Worm (Caenorhabditis elegans) whole organism, L4 larva: ENCODE results near the gene abcf-1.

Experiments used
- F26F4.8 ChIP-seq: fragments of 200-800 bp; sonication (Bioruptor generic); conservative IDR thresholded peaks from 2 replicates; pipeline ENCODE4 v1.3.6; 2022; ENCODE audit warnings: missing genetic modification characterization, missing compliant biosample characterization
- Y105C5A.15 ChIP-seq: fragments of 200-800 bp; sonication (Bioruptor generic); IDR thresholded peaks from 2 replicates; pipeline ENCODE4 v1.3.6; 2022; ENCODE audit warnings: missing genetic modification characterization, missing compliant biosample characterization
- Y5F2A.4 ChIP-seq: fragments of 200-800 bp; sonication (Bioruptor generic); optimal IDR thresholded peaks from 2 replicates; lab custom pipeline; 2018; ENCODE audit warnings: mild to moderate bottlenecking, missing genetic modification characterization, missing compliant biosample characterization
- ZK546.5 ChIP-seq, 2 experiments: sonication (generic microtip); optimal IDR thresholded peaks; 2 replicates each; lab custom pipeline; 2017; ENCODE audit warnings: missing biosample characterization in 2 of 2, missing genetic modification characterization in 2 of 2
- aha-1 ChIP-seq: fragments of 150-350 bp; peaks from one replicate; lab custom pipeline; 2014; ENCODE audit warnings: missing biosample characterization, missing genetic modification characterization
- ama-1 ChIP-seq: fragments of 150-350 bp; optimal IDR thresholded peaks from 2 replicates; lab custom pipeline; 2014; ENCODE audit warnings: inconsistent platforms, mixed read lengths
- attf-4 ChIP-seq: sonication (generic microtip); optimal IDR thresholded peaks from 3 replicates; lab custom pipeline; 2017; ENCODE audit warnings: missing biosample characterization, missing genetic modification characterization
- ceh-20 ChIP-seq: fragments of 200-800 bp; sonication (Bioruptor generic); IDR thresholded peaks from 2 replicates; pipeline ENCODE4 v1.3.6; 2022; ENCODE audit warnings: missing genetic modification reagents, missing genetic modification characterization, missing compliant biosample characterization
- cey-2 ChIP-seq: sonication (generic microtip); optimal IDR thresholded peaks from 3 replicates; lab custom pipeline; 2017; ENCODE audit warnings: missing genetic modification characterization, mild to moderate bottlenecking, missing compliant biosample characterization, antibody characterized with exemption, borderline replicate concordance; ENCODE audit not compliant: insufficient read depth
- daf-16 ChIP-seq, 3 experiments: sonication (generic microtip); optimal IDR thresholded peaks; 2 replicates each; lab custom pipeline; 2016 to 2017; ENCODE audit warnings: missing genetic modification characterization in 3 of 3, missing genetic modification reagents in 3 of 3, mild to moderate bottlenecking in 2 of 3, missing compliant biosample characterization in 2 of 3, missing biosample characterization in 1 of 3, moderate library complexity in 1 of 3
- daf-19 ChIP-seq: fragments of 200-800 bp; sonication (Bioruptor generic); conservative IDR thresholded peaks from 2 replicates; pipeline ENCODE4 v1.3.6; 2022; ENCODE audit warnings: missing genetic modification characterization, missing compliant biosample characterization
- dmd-6 ChIP-seq: fragments of 200-800 bp; sonication (Bioruptor generic); IDR thresholded peaks from 2 replicates; pipeline ENCODE4 v1.3.6; 2022; ENCODE audit warnings: missing genetic modification reagents, missing genetic modification characterization, missing compliant biosample characterization
- dpl-1 ChIP-seq: fragments of 150-350 bp; optimal IDR thresholded peaks from 2 replicates; lab custom pipeline; 2014; ENCODE audit warnings: missing biosample characterization, missing genetic modification reagents, missing genetic modification characterization
- duxl-1 ChIP-seq: sonication (generic microtip); optimal IDR thresholded peaks from 2 replicates; lab custom pipeline; 2016; ENCODE audit warnings: mild to moderate bottlenecking, missing genetic modification characterization, moderate library complexity, missing compliant biosample characterization; ENCODE audit not compliant: poor library complexity
- dve-1 ChIP-seq: sonication (generic microtip); optimal IDR thresholded peaks from 2 replicates; lab custom pipeline; 2017; ENCODE audit warnings: antibody characterized with exemption, mild to moderate bottlenecking, missing genetic modification characterization, missing compliant biosample characterization; ENCODE audit not compliant: insufficient read depth
- egl-27 ChIP-seq: sonication (generic microtip); optimal IDR thresholded peaks from 3 replicates; lab custom pipeline; 2017; ENCODE audit warnings: missing biosample characterization, missing genetic modification reagents, missing genetic modification characterization
- fkh-10 ChIP-seq: fragments of 150-350 bp; optimal IDR thresholded peaks from 2 replicates; lab custom pipeline; 2014; ENCODE audit warnings: missing biosample characterization, missing genetic modification reagents, missing genetic modification characterization
- fos-1 ChIP-seq: fragments of 150-350 bp; optimal IDR thresholded peaks from 2 replicates; lab custom pipeline; 2014; ENCODE audit warnings: missing biosample characterization, missing genetic modification characterization
- hlh-11 ChIP-seq: fragments of 200-800 bp; sonication (Bioruptor generic); optimal IDR thresholded peaks from 2 replicates; lab custom pipeline; 2018; ENCODE audit warnings: mild to moderate bottlenecking, missing genetic modification characterization, missing compliant biosample characterization
- hlh-30 ChIP-seq: sonication (generic microtip); optimal IDR thresholded peaks from 2 replicates; lab custom pipeline; 2017; ENCODE audit warnings: antibody characterized with exemption, mild to moderate bottlenecking, missing genetic modification characterization, missing compliant biosample characterization; ENCODE audit not compliant: insufficient read depth
- jun-1 ChIP-seq: fragments of 150-350 bp; optimal IDR thresholded peaks from 2 replicates; lab custom pipeline; 2014; ENCODE audit warnings: missing biosample characterization, missing genetic modification reagents, missing genetic modification characterization
- lin-13 ChIP-seq: fragments of 150-350 bp; optimal IDR thresholded peaks from 2 replicates; lab custom pipeline; 2014; ENCODE audit warnings: missing biosample characterization, missing genetic modification reagents, missing genetic modification characterization
- lir-3 ChIP-seq: sonication (generic microtip); optimal IDR thresholded peaks from 2 replicates; lab custom pipeline; 2016; ENCODE audit warnings: mild to moderate bottlenecking, missing genetic modification characterization, missing compliant biosample characterization
- lsy-2 ChIP-seq, 2 experiments: fragments of 150-350 bp in 1 of 2; sonication (generic microtip) in 1 of 2; optimal IDR thresholded peaks; 2 replicates each; lab custom pipeline; 2014 to 2017; ENCODE audit warnings: missing biosample characterization in 2 of 2, missing genetic modification characterization in 2 of 2
- madf-5 ChIP-seq, 2 experiments: fragments of 200-800 bp; sonication (Bioruptor generic); IDR thresholded peaks; 2 replicates each; pipeline ENCODE4 v1.3.6; 2022; ENCODE audit warnings: missing compliant biosample characterization in 2 of 2, missing genetic modification characterization in 2 of 2
- mdt-29 ChIP-seq: fragments of 200-800 bp; sonication (Bioruptor generic); IDR thresholded peaks from 2 replicates; pipeline ENCODE4 v1.3.6; 2022; ENCODE audit warnings: missing genetic modification reagents, missing genetic modification characterization, missing compliant biosample characterization
- mep-1 ChIP-seq: fragments of 150-350 bp; sonication (generic microtip); optimal IDR thresholded peaks from 3 replicates; lab custom pipeline; 2014; ENCODE audit warnings: missing biosample characterization, missing genetic modification characterization
- mes-2 ChIP-seq: sonication (generic microtip); optimal IDR thresholded peaks from 2 replicates; lab custom pipeline; 2016; ENCODE audit warnings: missing genotype, mild to moderate bottlenecking, missing genetic modification characterization, missing compliant biosample characterization; ENCODE audit not compliant: poor library complexity, severe bottlenecking
- nhr-11 ChIP-seq: fragments of 150-350 bp; optimal IDR thresholded peaks from 2 replicates; lab custom pipeline; 2014; ENCODE audit warnings: missing biosample characterization, missing genetic modification characterization
- nhr-111 ChIP-seq: fragments of 200-800 bp; sonication (Bioruptor generic); optimal IDR thresholded peaks from 2 replicates; lab custom pipeline; 2018; ENCODE audit warnings: mild to moderate bottlenecking, missing genetic modification characterization, missing compliant biosample characterization
- nhr-237 ChIP-seq: sonication (generic microtip); optimal IDR thresholded peaks from 2 replicates; lab custom pipeline; 2017; ENCODE audit warnings: missing biosample characterization, missing genetic modification characterization
- nhr-28 ChIP-seq: fragments of 150-350 bp; optimal IDR thresholded peaks from 2 replicates; lab custom pipeline; 2014; ENCODE audit warnings: missing biosample characterization, missing genetic modification characterization
- nhr-48 ChIP-seq: sonication (generic microtip); optimal IDR thresholded peaks from 2 replicates; lab custom pipeline; 2016; ENCODE audit warnings: mild to moderate bottlenecking, missing genetic modification characterization, missing compliant biosample characterization
- nhr-6 ChIP-seq: fragments of 150-350 bp; optimal IDR thresholded peaks from 2 replicates; lab custom pipeline; 2014; ENCODE audit warnings: missing biosample characterization, missing genetic modification characterization
- php-3 ChIP-seq: fragments of 200-800 bp; sonication (Bioruptor generic); IDR thresholded peaks from 2 replicates; pipeline ENCODE4 v1.3.6; 2022; ENCODE audit warnings: missing genetic modification reagents, missing genetic modification characterization, missing compliant biosample characterization
- pqm-1 ChIP-seq: sonication (generic microtip); optimal IDR thresholded peaks from 2 replicates; lab custom pipeline; 2017; ENCODE audit warnings: missing biosample characterization, missing genetic modification characterization
- sdz-12 ChIP-seq: fragments of 200-800 bp; sonication (Bioruptor generic); optimal IDR thresholded peaks from 2 replicates; lab custom pipeline; 2018; ENCODE audit warnings: mild to moderate bottlenecking, missing genetic modification characterization, missing compliant biosample characterization
- set-16 ChIP-seq: fragments of 200-800 bp; sonication (Bioruptor generic); IDR thresholded peaks from 2 replicates; pipeline ENCODE4 v1.3.6; 2022; ENCODE audit warnings: missing genetic modification reagents, missing genetic modification characterization, missing compliant biosample characterization
- skn-1 ChIP-seq: fragments of 150-350 bp; optimal IDR thresholded peaks from 2 replicates; lab custom pipeline; 2014; ENCODE audit warnings: missing biosample characterization, missing genetic modification characterization
- spr-1 ChIP-seq: sonication (generic microtip); optimal IDR thresholded peaks from 2 replicates; lab custom pipeline; 2016; ENCODE audit warnings: mild to moderate bottlenecking, missing genetic modification characterization, missing compliant biosample characterization
- tag-97 ChIP-seq: fragments of 200-800 bp; sonication (Bioruptor generic); IDR thresholded peaks from 2 replicates; pipeline ENCODE4 v1.3.6; 2022; ENCODE audit warnings: missing genetic modification characterization, missing compliant biosample characterization
- unc-39 ChIP-seq: sonication (generic microtip); optimal IDR thresholded peaks from 2 replicates; lab custom pipeline; 2017; ENCODE audit warnings: missing biosample characterization, missing genetic modification characterization
- vab-7 ChIP-seq: fragments of 200-800 bp; sonication (Bioruptor generic); IDR thresholded peaks from 2 replicates; pipeline ENCODE4 v1.3.6; 2022; ENCODE audit warnings: missing genetic modification reagents, missing genetic modification characterization, missing compliant biosample characterization
- zag-1 ChIP-seq: fragments of 150-350 bp; optimal IDR thresholded peaks from 2 replicates; lab custom pipeline; 2014; ENCODE audit warnings: missing biosample characterization, missing genetic modification characterization
- zfp-2 ChIP-seq: sonication (generic microtip); optimal IDR thresholded peaks from 2 replicates; lab custom pipeline; 2016; ENCODE audit warnings: mild to moderate bottlenecking, missing genetic modification characterization, missing compliant biosample characterization
- zip-2 ChIP-seq: fragments of 150-350 bp; optimal IDR thresholded peaks from 2 replicates; lab custom pipeline; 2014; ENCODE audit warnings: missing biosample characterization, missing genetic modification characterization
- ztf-7 ChIP-seq: fragments of 150-350 bp; optimal IDR thresholded peaks from 2 replicates; lab custom pipeline; 2014; ENCODE audit warnings: missing biosample characterization, missing genetic modification characterization

The abcf-1 gene

DNA sequence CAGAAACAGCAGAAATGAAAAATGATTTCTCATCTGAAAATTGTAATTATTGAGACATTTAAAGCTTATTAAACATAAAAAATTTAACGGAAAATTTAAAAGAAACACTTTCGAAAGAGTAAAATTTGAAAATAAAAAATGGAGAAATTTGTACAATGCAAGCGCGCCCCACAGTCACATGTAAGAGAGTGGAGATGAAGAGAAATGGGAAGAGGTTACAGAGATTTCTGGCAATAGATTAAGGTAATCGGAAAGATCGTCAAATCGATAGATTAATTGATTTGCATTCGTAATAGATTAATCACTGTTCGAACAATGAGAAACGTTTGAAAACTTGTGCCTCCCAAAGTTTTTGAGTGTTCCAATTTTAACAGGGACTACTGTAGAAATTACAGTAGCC lies 15.7 kb downstream of the abcf-1 start, which contains the start of gene C15C8.4:
TSS of gene C15C8.4 (minus strand) at position 33 of the 400 bp plus-strand sequence.
- TF ChIP-seq dpl-1 (GFP tag; lab: Kevin White, UChicago) (peak; percentile 17), nhr-111 (GFP tag; lab: Kevin White, UChicago) (no peak), nhr-11 (no peak), nhr-6 (tag; lab: Kevin White, UChicago) (peak; percentile 54), Y5F2A.4 (no peak)
- TF ChIP-seq, all 104 proteins: peak for 2

DNA sequence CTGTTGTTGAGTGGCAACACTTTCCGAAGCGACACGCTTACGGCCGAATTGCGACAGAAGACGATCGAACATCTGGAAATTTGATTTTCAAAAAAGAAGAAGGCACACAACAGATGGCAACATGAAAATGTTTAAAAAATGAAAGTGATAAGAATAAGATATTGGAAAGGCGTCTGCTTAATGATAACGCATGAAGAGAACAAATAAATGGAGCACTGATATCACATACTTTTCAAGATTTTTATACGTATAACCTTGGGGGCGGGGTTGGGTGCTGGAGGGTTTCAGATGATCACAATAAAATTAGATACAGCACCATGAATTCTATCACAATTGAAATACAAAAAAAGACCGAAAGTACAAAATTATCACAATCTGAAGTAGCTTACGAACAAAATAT lies 18.2 kb downstream of the abcf-1 start, which contains the start of gene C15C8.7:
TSS of gene C15C8.7 (minus strand) at position 72 of the 400 bp plus-strand sequence.
- TF ChIP-seq daf-16 (GFP tag; optimal IDR thresholded peaks at IDR 0.05; lab: Kevin White, UChicago) (no peak), daf-16 (tag; optimal IDR thresholded peaks at IDR 0.05; lab: Kevin White, UChicago) (peak; percentile 51), zfp-2 (tag; lab: Kevin White, UChicago) (no peak), php-3 (GFP tag; lab: Robert Waterston, UW) (0 out of 2 replicates have a peak, but pooled peaks have one; percentile 28), nhr-237 (tag; lab: Kevin White, UChicago) (no peak), dve-1 (tag; lab: Kevin White, UChicago) (peak; percentile 58), hlh-11 (tag; lab: Kevin White, UChicago) (peak; percentile 50), dmd-6 (GFP tag; lab: Robert Waterston, UW) (peak; percentile 46; the same call in 1 of the 2 replicates), daf-19 (GFP tag; lab: Robert Waterston, UW) (no peak), mdt-29 (no peak), skn-1 (no peak), madf-5 (GFP tag; IDR thresholded peaks at IDR 0.05; lab: Robert Waterston, UW) (no peak), egl-27 (tag; lab: Kevin White, UChicago) (no peak), lsy-2 (tag; optimal IDR thresholded peaks at IDR 0.05; lab: Kevin White, UChicago) (no peak), pqm-1 (tag; lab: Kevin White, UChicago) (peak; percentile 84), ztf-7 (tag; lab: Kevin White, UChicago) (no peak), cey-2 (no peak), sdz-12 (GFP tag; lab: Kevin White, UChicago) (no peak), nhr-28 (tag; lab: Kevin White, UChicago) (peak; percentile 37), mep-1 (tag; lab: Kevin White, UChicago) (peak; percentile 1), hlh-30 (no peak), aha-1 (tag; lab: Kevin White, UChicago) (peak; percentile 77), vab-7 (GFP tag; lab: Robert Waterston, UW) (no peak), dpl-1 (GFP tag; lab: Kevin White, UChicago) (no peak), tag-97 (no peak), set-16 (GFP tag; lab: Robert Waterston, UW) (no peak), ama-1 (peak; percentile 9)

DNA sequence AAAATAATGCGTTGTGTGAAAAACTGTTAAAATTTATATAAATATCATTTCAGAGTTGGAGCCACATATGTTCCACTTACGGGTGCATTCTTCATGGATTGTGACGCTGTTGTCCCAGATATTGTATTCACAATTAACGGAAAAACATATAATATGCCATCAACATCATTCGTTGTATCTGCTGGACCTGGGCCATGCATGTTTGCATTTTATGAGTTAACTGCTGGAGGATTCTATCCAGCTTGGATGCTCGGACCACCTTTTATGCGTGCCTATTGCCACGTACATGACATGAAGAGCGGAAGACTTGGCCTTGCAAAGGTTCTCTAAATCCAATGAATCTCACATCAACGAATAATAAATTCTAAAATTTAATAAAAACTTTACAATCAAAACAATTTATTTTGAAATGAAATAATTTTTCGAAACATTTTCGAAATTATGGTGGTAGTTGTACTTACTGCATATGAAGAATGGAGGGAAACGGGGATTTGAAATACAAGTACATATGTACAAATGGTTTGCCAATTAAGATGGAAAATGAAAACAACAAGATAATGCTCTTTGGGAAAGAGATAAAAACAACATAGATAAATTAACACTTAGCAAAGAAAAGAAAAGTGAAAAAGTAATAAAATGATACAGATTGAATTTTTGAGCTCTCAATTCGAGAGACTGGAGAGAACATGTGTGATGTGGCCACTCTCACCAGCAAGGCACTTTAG lies 19.2 kb downstream of the abcf-1 start:
- no peak for TF ChIP-seq zag-1
- TF ChIP-seq nhr-48, result peak; percentile 13
- TF ChIP-seq jun-1 (tag; lab: Kevin White, UChicago), result no peak
- peak; percentile 69 for TF ChIP-seq mes-2
- TF ChIP-seq lin-13 (GFP tag; lab: Kevin White, UChicago), result no peak
- no peak for TF ChIP-seq attf-4
- TF ChIP-seq ceh-20 (GFP tag; lab: Robert Waterston, UW), result no peak
- TF ChIP-seq duxl-1 (tag; lab: Kevin White, UChicago), result peak; percentile 62
- no peak for TF ChIP-seq fos-1 (tag; lab: Kevin White, UChicago)
- no peak for TF ChIP-seq Y105C5A.15 (GFP tag; lab: Robert Waterston, UW)
- TF ChIP-seq zip-2 (tag; lab: Kevin White, UChicago), result no peak
- TF ChIP-seq pqm-1 (tag; lab: Kevin White, UChicago), result peak; percentile 28
- no peak for TF ChIP-seq vab-7 (GFP tag; lab: Robert Waterston, UW)
- no peak for TF ChIP-seq fkh-10 (GFP tag; lab: Kevin White, UChicago)
- TF ChIP-seq unc-39 (tag; lab: Kevin White, UChicago), result no peak
- no peak for TF ChIP-seq Y5F2A.4
- peak; percentile 2 for TF ChIP-seq spr-1
- no peak for TF ChIP-seq aha-1 (tag; lab: Kevin White, UChicago)
- peak; percentile 66 for TF ChIP-seq mep-1 (tag; lab: Kevin White, UChicago)
- TF ChIP-seq dve-1 (tag; lab: Kevin White, UChicago), result peak; percentile 53
- TF ChIP-seq lir-3 (tag; lab: Kevin White, UChicago), result no peak
- TF ChIP-seq F26F4.8, result no peak
- no peak for TF ChIP-seq ZK546.5 (tag; optimal IDR thresholded peaks at IDR 0.05; lab: Kevin White, UChicago)
